Fruit fly (Drosophila melanogaster): ENCODE data around the gene msl-1.

The msl-1 gene

dm6 chr2L:18665952-18666606 lies 22.5 kb downstream of the msl-1 start (continued):
- TF ChIP-seq MESR4 (GFP tag; optimal IDR thresholded peaks at IDR 0.05) (no peak), MBD-R2 (GFP tag; IDR thresholded peaks at IDR 0.05) (peak; percentile 52), dysf (GFP tag; IDR thresholded peaks at IDR 0.05) (peak; percentile 61; the same call in 2 of the 3 replicates), gcm2 (GFP tag; optimal IDR thresholded peaks at IDR 0.05) (no peak), Six4 (GFP tag; optimal IDR thresholded peaks at IDR 0.05) (peak; percentile 11), sc (optimal IDR thresholded peaks at IDR 0.05) (no peak), sc (GFP tag; optimal IDR thresholded peaks at IDR 0.05) (no peak), danr (GFP tag; IDR thresholded peaks at IDR 0.05) (no peak), CG10147 (GFP tag; optimal IDR thresholded peaks at IDR 0.05) (no peak), CG10321 (GFP tag; IDR thresholded peaks at IDR 0.05) (no peak), Nf-YB (GFP tag; optimal IDR thresholded peaks at IDR 0.05) (no peak), Sry-β (GFP tag; optimal IDR thresholded peaks at IDR 0.05) (peak; percentile 94), CG14441 (GFP tag; IDR thresholded peaks at IDR 0.05) (peak; percentile 49; the same call in 1 of the 2 replicates), btn (GFP tag; optimal IDR thresholded peaks at IDR 0.05) (peak; percentile 30), CG7745 (tag; optimal IDR thresholded peaks at IDR 0.05) (no peak), CG14014 (GFP tag; IDR thresholded peaks at IDR 0.05) (0 out of 2 replicates have a peak, but pooled peaks have one; percentile 31), CG2116 (GFP tag; optimal IDR thresholded peaks at IDR 0.05) (peak; percentile 10), CG5245 (GFP tag; optimal IDR thresholded peaks at IDR 0.05) (peak; percentile 56), ci (GFP tag; IDR thresholded peaks at IDR 0.05) (peak; percentile 78), CG3163 (GFP tag; optimal IDR thresholded peaks at IDR 0.05) (peak; percentile 51), CG5180 (GFP tag; optimal IDR thresholded peaks at IDR 0.05) (no peak), ato (GFP tag; IDR thresholded peaks at IDR 0.05; ENCODE audit: partially characterized antibody) (no peak), ham (GFP tag; IDR thresholded peaks at IDR 0.05) (no peak), pfk (GFP tag; optimal IDR thresholded peaks at IDR 0.05) (no peak), jigr1 (GFP tag; IDR thresholded peaks at IDR 0.05) (no peak), CG7963 (GFP tag; IDR thresholded peaks at IDR 0.05; ENCODE audit: partially characterized antibody) (no peak), CG8944 (GFP tag; optimal IDR thresholded peaks at IDR 0.05) (peak; percentile 20), Mad (GFP tag; optimal IDR thresholded peaks at IDR 0.05) (no peak), HHEX (GFP tag; optimal IDR thresholded peaks at IDR 0.05) (peak; percentile 15), Rx (GFP tag; IDR thresholded peaks at IDR 0.05) (no peak), ind (GFP tag; optimal IDR thresholded peaks at IDR 0.05) (peak; percentile 42), CG11398 (GFP tag; optimal IDR thresholded peaks at IDR 0.05) (no peak), pb (GFP tag; optimal IDR thresholded peaks at IDR 0.05) (peak; percentile 33), Xrp1 (GFP tag; IDR thresholded peaks at IDR 0.05) (no peak), CG34224 (GFP tag; IDR thresholded peaks at IDR 0.05; ENCODE audit: partially characterized antibody) (no peak), PHDP (tag; optimal IDR thresholded peaks at IDR 0.05) (no peak), Pdp1 (GFP tag; optimal IDR thresholded peaks at IDR 0.05) (peak in 1 of 2 experiments; percentile 58), Poxn (GFP tag; IDR thresholded peaks at IDR 0.05) (no peak), inv (GFP tag; IDR thresholded peaks at IDR 0.05; ENCODE audit: partially characterized antibody) (no peak), CG6689 (GFP tag; IDR thresholded peaks at IDR 0.05) (no peak), Hmx (GFP tag; optimal IDR thresholded peaks at IDR 0.05) (no peak), abd-A (tag; optimal IDR thresholded peaks at IDR 0.05) (no peak), gfzf (GFP tag; optimal IDR thresholded peaks at IDR 0.05) (peak; percentile 13), C15 (GFP tag; IDR thresholded peaks at IDR 0.05) (no peak), CG3995 (GFP tag; optimal IDR thresholded peaks at IDR 0.05) (no peak), disco-r (GFP tag; optimal IDR thresholded peaks at IDR 0.05) (peak; percentile 29), mirr (GFP tag; optimal IDR thresholded peaks at IDR 0.05) (no peak), CG42726 (GFP tag; IDR thresholded peaks at IDR 0.05; ENCODE audit: partially characterized antibody) (peak; percentile 77), CG7357 (GFP tag; IDR thresholded peaks at IDR 0.05) (peak; percentile 29; the same call in 1 of the 3 replicates), CG17328 (GFP tag; IDR thresholded peaks at IDR 0.05) (no peak)
